Fruit fly (Drosophila melanogaster) whole organism, embryonic: ENCODE measurements around the gene Atg5.

Experiments used
- Aef1 ChIP-seq: fragments of 200-800 bp; sonication (Bioruptor generic); IDR thresholded peaks from 3 replicates; pipeline ENCODE4 v1.3.6; 2022; ENCODE audit warnings: missing biosample characterization, missing genetic modification characterization
- Atf-2 ChIP-seq: fragments of 200-800 bp; sonication (Bioruptor generic); optimal IDR thresholded peaks from 2 replicates; lab custom pipeline; 2016; ENCODE audit warnings: missing biosample characterization, missing genetic modification characterization
- CG10959 ChIP-seq: fragments of 200-800 bp; sonication (Bioruptor generic); IDR thresholded peaks from 2 replicates; pipeline ENCODE4 v1.3.6; 2022; ENCODE audit warnings: missing biosample characterization, missing genetic modification characterization
- CG10979 ChIP-seq: fragments of 200-800 bp; sonication (Bioruptor generic); optimal IDR thresholded peaks from 2 replicates; lab custom pipeline; 2018; ENCODE audit warnings: missing biosample characterization, mild to moderate bottlenecking, missing genetic modification characterization, moderate library complexity
- CG11560 ChIP-seq: fragments of 200-800 bp; sonication (Bioruptor generic); IDR thresholded peaks from 3 replicates; pipeline ENCODE4 v1.3.6; 2022; ENCODE audit warnings: missing biosample characterization, missing genetic modification characterization
- CG12299 ChIP-seq: fragments of 200-800 bp; sonication (Bioruptor generic); optimal IDR thresholded peaks from 2 replicates; lab custom pipeline; 2018; ENCODE audit warnings: missing biosample characterization, mild to moderate bottlenecking, missing genetic modification characterization
- CG14050 ChIP-seq: fragments of 200-800 bp; sonication (Bioruptor generic); IDR thresholded peaks from 3 replicates; pipeline ENCODE4 v1.3.6; 2022; ENCODE audit warnings: missing biosample characterization, missing genetic modification characterization
- CG15479 ChIP-seq: fragments of 200-800 bp; sonication (Bioruptor generic); optimal IDR thresholded peaks from 3 replicates; lab custom pipeline; 2019; ENCODE audit warnings: missing biosample characterization, mild to moderate bottlenecking, missing genetic modification characterization, moderate library complexity
- CG16863 ChIP-seq: fragments of 200-800 bp; sonication (Bioruptor generic); optimal IDR thresholded peaks from 3 replicates; lab custom pipeline; 2016; ENCODE audit warnings: missing biosample characterization, missing genetic modification characterization
- CG17328 ChIP-seq: fragments of 200-800 bp; sonication (Bioruptor generic); IDR thresholded peaks from 2 replicates; pipeline ENCODE4 v1.3.6; 2022; ENCODE audit warnings: missing biosample characterization, missing genetic modification characterization
- CG2116 ChIP-seq: fragments of 200-800 bp; sonication (Bioruptor generic); optimal IDR thresholded peaks from 3 replicates; lab custom pipeline; 2018; ENCODE audit warnings: missing biosample characterization, mild to moderate bottlenecking, missing genetic modification characterization
- CG2199 ChIP-seq: fragments of 200-800 bp; sonication (Bioruptor generic); IDR thresholded peaks from 3 replicates; pipeline ENCODE4 v1.3.6; 2022; ENCODE audit warnings: missing biosample characterization, missing genetic modification characterization
- CG3163 ChIP-seq: fragments of 200-800 bp; sonication (Bioruptor generic); optimal IDR thresholded peaks from 3 replicates; lab custom pipeline; 2016; ENCODE audit warnings: missing biosample characterization, missing genetic modification characterization
- CG5180 ChIP-seq: fragments of 200-800 bp; sonication (Bioruptor generic); optimal IDR thresholded peaks from 3 replicates; lab custom pipeline; 2017; ENCODE audit warnings: missing biosample characterization, missing genetic modification characterization, mild to moderate bottlenecking, moderate library complexity, missing genetic modification reagents
- CG6689 ChIP-seq: fragments of 200-800 bp; sonication (Bioruptor generic); IDR thresholded peaks from 2 replicates; pipeline ENCODE4 v1.3.6; 2022; ENCODE audit warnings: missing biosample characterization, missing genetic modification characterization
- CG6813 ChIP-seq: fragments of 200-800 bp; sonication (Bioruptor generic); optimal IDR thresholded peaks from 2 replicates; lab custom pipeline; 2017; ENCODE audit warnings: missing biosample characterization, missing genetic modification characterization, mild to moderate bottlenecking, moderate library complexity, missing genetic modification reagents
- CG7928 ChIP-seq: fragments of 200-800 bp; sonication (Bioruptor generic); optimal IDR thresholded peaks from 2 replicates; lab custom pipeline; 2017; ENCODE audit warnings: missing biosample characterization, mild to moderate bottlenecking, missing genetic modification characterization
- CG8924 ChIP-seq: fragments of 200-800 bp; optimal IDR thresholded peaks from 3 replicates; lab custom pipeline; 2019; ENCODE audit warnings: missing biosample characterization, mild to moderate bottlenecking, missing genetic modification characterization, moderate library complexity
- CG9437 ChIP-seq: fragments of 200-800 bp; sonication (Bioruptor generic); optimal IDR thresholded peaks from 2 replicates; lab custom pipeline; 2018; ENCODE audit warnings: missing biosample characterization, mild to moderate bottlenecking, missing genetic modification characterization
- Dad ChIP-seq: fragments of 200-800 bp; sonication (Bioruptor generic); optimal IDR thresholded peaks from 3 replicates; lab custom pipeline; 2016; ENCODE audit warnings: missing biosample characterization, missing genetic modification characterization
- Doc3 ChIP-seq: fragments of 200-800 bp; sonication (Bioruptor generic); IDR thresholded peaks from 3 replicates; pipeline ENCODE4 v1.3.6; 2022; ENCODE audit warnings: missing biosample characterization, missing genetic modification characterization; ENCODE audit not compliant: partially characterized antibody
- E2f1 ChIP-seq: fragments of 200-800 bp; sonication (Bioruptor generic); IDR thresholded peaks from 2 replicates; pipeline ENCODE4 v1.3.6; 2022; ENCODE audit warnings: missing biosample characterization, missing genetic modification characterization
- Eip74EF ChIP-seq, 2 experiments: fragments of 200-800 bp in 1 of 2; fragments of >200 bp in 1 of 2; sonication (Bioruptor generic) in 1 of 2; optimal IDR thresholded peaks; 2 replicates each; lab custom pipeline; 2017 to 2019; ENCODE audit warnings: missing biosample characterization in 2 of 2, missing genetic modification characterization in 2 of 2, mild to moderate bottlenecking in 1 of 2, moderate library complexity in 1 of 2
- Hand ChIP-seq: fragments of 200-800 bp; sonication (Bioruptor generic); optimal IDR thresholded peaks from 2 replicates; lab custom pipeline; 2017; ENCODE audit warnings: mild to moderate bottlenecking, missing biosample characterization, missing genetic modification reagents, missing genetic modification characterization
- Lhr ChIP-seq: fragments of 200-800 bp; sonication (Bioruptor generic); optimal IDR thresholded peaks from 3 replicates; lab custom pipeline; 2017; ENCODE audit warnings: mild to moderate bottlenecking, missing biosample characterization, missing genetic modification reagents, missing genetic modification characterization
- Mrtf ChIP-seq: fragments of 200-800 bp; sonication (Bioruptor generic); IDR thresholded peaks from 3 replicates; pipeline ENCODE4 v1.3.6; 2022; ENCODE audit warnings: missing biosample characterization, missing genetic modification characterization
- Opbp ChIP-seq: fragments of 200-800 bp; sonication (Bioruptor generic); IDR thresholded peaks from 3 replicates; pipeline ENCODE4 v1.3.6; 2022; ENCODE audit warnings: missing biosample characterization, missing genetic modification characterization; ENCODE audit not compliant: partially characterized antibody
- Optix ChIP-seq: fragments of 200-800 bp; sonication (Bioruptor generic); IDR thresholded peaks from 3 replicates; pipeline ENCODE4 v1.3.6; 2022; ENCODE audit warnings: missing biosample characterization, missing genetic modification characterization
- Six4 ChIP-seq: fragments of 200-800 bp; sonication (Bioruptor generic); optimal IDR thresholded peaks from 2 replicates; lab custom pipeline; 2016; ENCODE audit warnings: missing biosample characterization, missing genetic modification characterization
- aop ChIP-seq: fragments of 200-800 bp; sonication (Bioruptor generic); IDR thresholded peaks from 2 replicates; pipeline ENCODE4 v1.3.6; 2022; ENCODE audit warnings: missing biosample characterization, missing genetic modification characterization
- ap ChIP-seq: fragments of 200-800 bp; sonication (Bioruptor generic); IDR thresholded peaks from 2 replicates; pipeline ENCODE4 v1.3.6; 2022; ENCODE audit warnings: missing biosample characterization, missing genetic modification characterization
- bigmax ChIP-seq: fragments of 200-800 bp; sonication (Bioruptor generic); optimal IDR thresholded peaks from 2 replicates; lab custom pipeline; 2018; ENCODE audit warnings: missing biosample characterization, mild to moderate bottlenecking, missing genetic modification characterization
- br ChIP-seq: fragments of >200 bp; optimal IDR thresholded peaks from 2 replicates; lab custom pipeline; 2017
- cg ChIP-seq: fragments of 200-800 bp; sonication (Bioruptor generic); optimal IDR thresholded peaks from 3 replicates; lab custom pipeline; 2019; ENCODE audit warnings: missing biosample characterization, mild to moderate bottlenecking, missing genetic modification characterization, moderate library complexity
- crol ChIP-seq: fragments of 200-800 bp; sonication (Bioruptor generic); IDR thresholded peaks from 2 replicates; pipeline ENCODE4 v1.3.6; 2022; ENCODE audit warnings: missing biosample characterization, missing genetic modification characterization
- dan ChIP-seq: fragments of 200-800 bp; sonication (Bioruptor generic); IDR thresholded peaks from 2 replicates; pipeline ENCODE4 v1.3.6; 2022; ENCODE audit warnings: missing biosample characterization, missing genetic modification characterization
- jigr1 ChIP-seq: fragments of 200-800 bp; sonication (Bioruptor generic); IDR thresholded peaks from 3 replicates; pipeline ENCODE4 v1.3.6; 2022; ENCODE audit warnings: missing biosample characterization, missing genetic modification characterization
- jing ChIP-seq: fragments of 200-800 bp; sonication (Bioruptor generic); optimal IDR thresholded peaks from 2 replicates; lab custom pipeline; 2018; ENCODE audit warnings: missing biosample characterization, mild to moderate bottlenecking, missing genetic modification characterization
- lov ChIP-seq, 2 experiments: fragments of 200-800 bp in 1 of 2; fragments of >200 bp in 1 of 2; sonication (Bioruptor generic) in 1 of 2; IDR thresholded peaks in 1 of 2; optimal IDR thresholded peaks in 1 of 2; 2 replicates in 1 of 2; 3 replicates in 1 of 2; pipeline versions ENCODE4 v1.3.6 to Lab custom; 2017 to 2022; ENCODE audit warnings: missing biosample characterization in 1 of 2, missing genetic modification characterization in 1 of 2
- otp ChIP-seq: fragments of 200-800 bp; sonication (Bioruptor generic); IDR thresholded peaks from 3 replicates; pipeline ENCODE4, ENCODE4 v1.3.6; 2022; ENCODE audit warnings: missing biosample characterization, missing genetic modification characterization
- peb ChIP-seq: fragments of 200-800 bp; sonication (Bioruptor generic); IDR thresholded peaks from 2 replicates; pipeline ENCODE4 v1.3.6; 2022; ENCODE audit warnings: missing biosample characterization, missing genetic modification characterization
- pzg ChIP-seq: fragments of 200-800 bp; sonication (Bioruptor generic); optimal IDR thresholded peaks from 3 replicates; lab custom pipeline; 2018; ENCODE audit warnings: missing biosample characterization, mild to moderate bottlenecking, missing genetic modification characterization, moderate library complexity
- seq ChIP-seq: fragments of 200-800 bp; sonication (Bioruptor generic); IDR thresholded peaks from 2 replicates; pipeline ENCODE4 v1.3.6; 2022; ENCODE audit warnings: missing biosample characterization, missing genetic modification characterization
- sim ChIP-seq: fragments of 200-800 bp; sonication (Bioruptor generic); IDR thresholded peaks from 2 replicates; pipeline ENCODE4 v1.3.6; 2022; ENCODE audit warnings: missing biosample characterization, missing genetic modification characterization
- sqz ChIP-seq: fragments of 200-800 bp; sonication (Bioruptor generic); optimal IDR thresholded peaks from 3 replicates; lab custom pipeline; 2018; ENCODE audit warnings: missing biosample characterization, mild to moderate bottlenecking, missing genetic modification characterization
- tin ChIP-seq: fragments of 200-800 bp; sonication (Bioruptor generic); optimal IDR thresholded peaks from 3 replicates; lab custom pipeline; 2016; ENCODE audit warnings: missing biosample characterization, missing genetic modification characterization
- trem ChIP-seq: fragments of 200-800 bp; optimal IDR thresholded peaks from 3 replicates; lab custom pipeline; 2019; ENCODE audit warnings: missing biosample characterization, mild to moderate bottlenecking, missing genetic modification characterization, moderate library complexity
- zen2 ChIP-seq: fragments of 200-800 bp; sonication (Bioruptor generic); IDR thresholded peaks from 3 replicates; pipeline ENCODE4 v1.3.6; 2022; ENCODE audit warnings: missing biosample characterization, missing genetic modification characterization; ENCODE audit not compliant: partially characterized antibody
- zf30C ChIP-seq: fragments of 200-800 bp; sonication (Bioruptor generic); optimal IDR thresholded peaks from 3 replicates; lab custom pipeline; 2018; ENCODE audit warnings: missing biosample characterization, mild to moderate bottlenecking, missing genetic modification characterization

The Atg5 gene

dm6 chrX:7319053-7319702 is 4.4 kb downstream of the Atg5 start (continued):
- TF ChIP-seq tin (peak; percentile 77), otp (GFP tag; lab: Robert Waterston, UW) (0 out of 3 replicates have a peak, but pooled peaks have one; percentile 41), CG2199 (GFP tag; lab: Robert Waterston, UW) (no peak), Lhr (GFP tag; lab: Kevin White, UChicago) (peak; percentile 75), Doc3 (GFP tag; lab: Robert Waterston, UW) (no peak), sim (GFP tag; lab: Robert Waterston, UW) (peak; percentile 8; the same call in 1 of the 2 replicates), br (lab: Kevin White, UChicago) (no peak), CG3163 (GFP tag; lab: Kevin White, UChicago) (peak; percentile 53), jigr1 (GFP tag; lab: Robert Waterston, UW) (peak; percentile 13; the same call in 1 of the 3 replicates), zen2 (no peak), Optix (GFP tag; lab: Robert Waterston, UW) (no peak), Hand (GFP tag; lab: Kevin White, UChicago) (no peak), CG17328 (GFP tag; lab: Robert Waterston, UW) (peak; percentile 74), pzg (GFP tag; lab: Kevin White, UChicago) (no peak), CG7928 (no peak), Atf-2 (GFP tag; lab: Kevin White, UChicago) (peak; percentile 72), seq (GFP tag; lab: Robert Waterston, UW) (no peak), Aef1 (GFP tag; lab: Robert Waterston, UW) (no peak), aop (no peak), CG5180 (peak; percentile 57), Eip74EF (GFP tag; optimal IDR thresholded peaks at IDR 0.05; lab: Kevin White, UChicago) (peak in 1 of 2 experiments; percentile 49), ap (0 out of 2 replicates have a peak, but pooled peaks have one; percentile 47), CG6813 (GFP tag; lab: Kevin White, UChicago) (peak; percentile 77), bigmax (GFP tag; lab: Kevin White, UChicago) (no peak), peb (GFP tag; lab: Robert Waterston, UW) (peak; percentile 54; the same call in 1 of the 2 replicates), Opbp (GFP tag; lab: Robert Waterston, UW) (no peak), CG14050 (GFP tag; lab: Robert Waterston, UW) (peak; percentile 18; the same call in 1 of the 3 replicates), cg (GFP tag; lab: Kevin White, UChicago) (peak; percentile 4), sqz (no peak), CG11560 (tag; lab: Robert Waterston, UW) (no peak), crol (GFP tag; lab: Robert Waterston, UW) (no peak), jing (GFP tag; lab: Kevin White, UChicago) (peak; percentile 74), CG9437 (GFP tag; lab: Kevin White, UChicago) (peak; percentile 67), CG2116 (peak; percentile 49), dan (no peak), zf30C (GFP tag; lab: Kevin White, UChicago) (peak; percentile 81), CG6689 (GFP tag; lab: Robert Waterston, UW) (peak; percentile 74), Mrtf (GFP tag; lab: Robert Waterston, UW) (0 out of 3 replicates have a peak, but pooled peaks have one; percentile 29), CG10959 (GFP tag; lab: Robert Waterston, UW) (peak; percentile 75), trem (tag; lab: Kevin White, UChicago) (peak; percentile 87), Dad (GFP tag; lab: Kevin White, UChicago) (peak; percentile 44), lov (optimal IDR thresholded peaks at IDR 0.05; lab: Kevin White, UChicago) (no peak), lov (GFP tag; IDR thresholded peaks at IDR 0.05; lab: Robert Waterston, UW) (peak; percentile 53; the same call in 1 of the 3 replicates), Six4 (GFP tag; lab: Kevin White, UChicago) (peak; percentile 70), CG8924 (tag; lab: Kevin White, UChicago) (peak; percentile 80), CG15479 (GFP tag; lab: Kevin White, UChicago) (no peak), CG10979 (tag; lab: Kevin White, UChicago) (peak; percentile 94), CG16863 (GFP tag; lab: Kevin White, UChicago) (peak; percentile 69), CG12299 (tag; lab: Kevin White, UChicago) (peak; percentile 31), E2f1 (GFP tag; lab: Robert Waterston, UW) (peak; percentile 51)
